Worm (Caenorhabditis elegans) whole organism, late embryonic: ENCODE measurements around the gene H21P03.10.

Experiments used
- C08G9.2 ChIP-seq: sonication (generic microtip); optimal IDR thresholded peaks from 2 replicates; lab custom pipeline; 2016; ENCODE audit warnings: mild to moderate bottlenecking, missing genetic modification characterization, moderate library complexity, missing compliant biosample characterization
- C38D4.7 ChIP-seq: fragments of 200-800 bp; sonication (Bioruptor generic); optimal IDR thresholded peaks from 2 replicates; lab custom pipeline; 2018; ENCODE audit warnings: mild to moderate bottlenecking, missing genetic modification characterization, moderate library complexity, missing compliant biosample characterization
- K02D7.2 ChIP-seq: sonication (generic microtip); optimal IDR thresholded peaks from 2 replicates; lab custom pipeline; 2017; ENCODE audit warnings: mild to moderate bottlenecking, missing genetic modification characterization, missing compliant biosample characterization
- K09A11.1 ChIP-seq: sonication (generic microtip); optimal IDR thresholded peaks from 2 replicates; lab custom pipeline; 2017; ENCODE audit warnings: antibody characterized with exemption, mild to moderate bottlenecking, missing genetic modification characterization, missing compliant biosample characterization; ENCODE audit not compliant: insufficient read depth
- ahr-1 ChIP-seq: sonication (generic microtip); optimal IDR thresholded peaks from 2 replicates; lab custom pipeline; 2016; ENCODE audit warnings: missing genetic modification characterization, missing compliant biosample characterization
- ceh-19 ChIP-seq: fragments of 200-800 bp; sonication (Bioruptor generic); optimal IDR thresholded peaks from 2 replicates; lab custom pipeline; 2018; ENCODE audit warnings: mild to moderate bottlenecking, missing genetic modification characterization, missing compliant biosample characterization
- ceh-2 ChIP-seq: sonication (generic microtip); optimal IDR thresholded peaks from 2 replicates; lab custom pipeline; 2016; ENCODE audit warnings: missing genotype, missing genetic modification characterization, missing compliant biosample characterization
- ceh-22 ChIP-seq: sonication (generic microtip); optimal IDR thresholded peaks from 2 replicates; lab custom pipeline; 2017; ENCODE audit warnings: missing biosample characterization, missing genetic modification characterization
- ceh-31 ChIP-seq: sonication (generic microtip); optimal IDR thresholded peaks from 2 replicates; lab custom pipeline; 2016; ENCODE audit warnings: missing genetic modification characterization, missing compliant biosample characterization
- ceh-48 ChIP-seq: sonication (generic microtip); optimal IDR thresholded peaks from 2 replicates; lab custom pipeline; 2016; ENCODE audit warnings: missing genetic modification characterization, inconsistent platforms, missing compliant biosample characterization
- ceh-6 ChIP-seq: fragments of 200-800 bp; sonication (Bioruptor generic); optimal IDR thresholded peaks from 2 replicates; lab custom pipeline; 2018; ENCODE audit warnings: mild to moderate bottlenecking, missing genetic modification characterization, missing compliant biosample characterization
- ceh-9 ChIP-seq: sonication (generic microtip); optimal IDR thresholded peaks from 2 replicates; lab custom pipeline; 2016; ENCODE audit warnings: mild to moderate bottlenecking, missing genetic modification characterization, inconsistent platforms, missing compliant biosample characterization
- dmd-4 ChIP-seq: sonication (generic microtip); optimal IDR thresholded peaks from 2 replicates; lab custom pipeline; 2016; ENCODE audit warnings: borderline replicate concordance, missing genetic modification characterization, missing compliant biosample characterization
- dve-1 ChIP-seq: sonication (generic microtip); optimal IDR thresholded peaks from 2 replicates; lab custom pipeline; 2017; ENCODE audit warnings: antibody characterized with exemption, mild to moderate bottlenecking, missing genetic modification characterization, missing compliant biosample characterization
- elt-4 ChIP-seq: sonication (generic microtip); optimal IDR thresholded peaks from 2 replicates; lab custom pipeline; 2016; ENCODE audit warnings: missing genetic modification characterization, missing compliant biosample characterization
- ets-4 ChIP-seq: sonication (generic microtip); optimal IDR thresholded peaks from 2 replicates; lab custom pipeline; 2016; ENCODE audit warnings: missing genetic modification characterization, missing compliant biosample characterization
- eyg-1 ChIP-seq: sonication (generic microtip); optimal IDR thresholded peaks from 2 replicates; lab custom pipeline; 2016; ENCODE audit warnings: missing genotype, missing genetic modification characterization, missing compliant biosample characterization
- fkh-10 ChIP-seq: fragments of 150-350 bp; optimal IDR thresholded peaks from 2 replicates; lab custom pipeline; 2014; ENCODE audit warnings: missing biosample characterization, missing genetic modification reagents, missing genetic modification characterization
- gmeb-2 ChIP-seq: sonication (generic microtip); optimal IDR thresholded peaks from 2 replicates; lab custom pipeline; 2016; ENCODE audit warnings: missing genetic modification characterization, inconsistent platforms, missing compliant biosample characterization
- hlh-13 ChIP-seq: fragments of 200-800 bp; sonication (Bioruptor generic); optimal IDR thresholded peaks from 2 replicates; lab custom pipeline; 2018; ENCODE audit warnings: mild to moderate bottlenecking, missing genetic modification characterization, missing compliant biosample characterization
- hlh-6 ChIP-seq: sonication (generic microtip); optimal IDR thresholded peaks from 2 replicates; lab custom pipeline; 2016; ENCODE audit warnings: missing genotype, missing genetic modification characterization, missing compliant biosample characterization
- hlh-8 ChIP-seq: sonication (generic microtip); optimal IDR thresholded peaks from 2 replicates; lab custom pipeline; 2016; ENCODE audit warnings: missing genotype, missing genetic modification characterization, missing compliant biosample characterization
- madf-2 ChIP-seq: sonication (generic microtip); optimal IDR thresholded peaks from 2 replicates; lab custom pipeline; 2017; ENCODE audit warnings: missing genetic modification characterization, missing compliant biosample characterization
- mec-3 ChIP-seq: sonication (generic microtip); optimal IDR thresholded peaks from 2 replicates; lab custom pipeline; 2016; ENCODE audit warnings: borderline replicate concordance, missing genetic modification characterization, missing compliant biosample characterization
- nfya-1 ChIP-seq: sonication (generic microtip); optimal IDR thresholded peaks from 2 replicates; lab custom pipeline; 2017; ENCODE audit warnings: missing genetic modification characterization, mild to moderate bottlenecking, missing compliant biosample characterization, antibody characterized with exemption, moderate library complexity
- nhr-11 ChIP-seq: fragments of 150-350 bp; optimal IDR thresholded peaks from 2 replicates; lab custom pipeline; 2014; ENCODE audit warnings: missing biosample characterization, missing genetic modification characterization
- nhr-232 ChIP-seq: sonication (generic microtip); optimal IDR thresholded peaks from 2 replicates; lab custom pipeline; 2016; ENCODE audit warnings: missing genetic modification characterization, missing compliant biosample characterization
- npax-4 ChIP-seq: sonication (generic microtip); optimal IDR thresholded peaks from 2 replicates; lab custom pipeline; 2016; ENCODE audit warnings: missing genetic modification characterization, missing compliant biosample characterization
- odd-2 ChIP-seq: sonication (generic microtip); optimal IDR thresholded peaks from 2 replicates; lab custom pipeline; 2017; ENCODE audit warnings: antibody characterized with exemption, mild to moderate bottlenecking, missing genetic modification characterization, missing compliant biosample characterization
- pag-3 ChIP-seq: sonication (generic microtip); optimal IDR thresholded peaks from 2 replicates; lab custom pipeline; 2016; ENCODE audit warnings: missing compliant biosample characterization, missing genetic modification characterization, borderline replicate concordance
- pax-1 ChIP-seq: fragments of 150-350 bp; optimal IDR thresholded peaks from 2 replicates; lab custom pipeline; 2014; ENCODE audit warnings: missing biosample characterization, missing genetic modification characterization
- pha-4 ChIP-seq: fragments of 150-350 bp; optimal IDR thresholded peaks from 2 replicates; lab custom pipeline; 2018; ENCODE audit warnings: missing biosample characterization, missing genetic modification reagents, missing genetic modification characterization
- pqm-1 ChIP-seq: sonication (generic microtip); optimal IDR thresholded peaks from 2 replicates; lab custom pipeline; 2016; ENCODE audit warnings: missing genetic modification characterization, missing compliant biosample characterization
- ref-2 ChIP-seq: sonication (generic microtip); optimal IDR thresholded peaks from 2 replicates; lab custom pipeline; 2016; ENCODE audit warnings: missing genetic modification characterization, missing compliant biosample characterization
- rnt-1 ChIP-seq: sonication (generic microtip); optimal IDR thresholded peaks from 2 replicates; lab custom pipeline; 2016; ENCODE audit warnings: missing genetic modification characterization, missing compliant biosample characterization
- sdc-2 ChIP-seq: sonication (generic microtip); optimal IDR thresholded peaks from 2 replicates; lab custom pipeline; 2016; ENCODE audit warnings: missing genotype, missing genetic modification characterization, missing compliant biosample characterization
- sox-2 ChIP-seq: fragments of 200-800 bp; sonication (Bioruptor generic); IDR thresholded peaks from 2 replicates; pipeline ENCODE4 v1.3.6; 2022; ENCODE audit warnings: missing genetic modification reagents, missing genetic modification characterization, missing compliant biosample characterization
- sox-4 ChIP-seq: sonication (generic microtip); optimal IDR thresholded peaks from 2 replicates; lab custom pipeline; 2017; ENCODE audit warnings: mild to moderate bottlenecking, missing genetic modification characterization, inconsistent platforms, missing compliant biosample characterization
- syd-9 ChIP-seq: sonication (generic microtip); optimal IDR thresholded peaks from 2 replicates; lab custom pipeline; 2016; ENCODE audit warnings: mild to moderate bottlenecking, missing genetic modification characterization, moderate library complexity, missing compliant biosample characterization
- unc-42 ChIP-seq: sonication (generic microtip); optimal IDR thresholded peaks from 2 replicates; lab custom pipeline; 2016; ENCODE audit warnings: missing genotype, missing genetic modification characterization, missing compliant biosample characterization
- unc-55 ChIP-seq: sonication (generic microtip); optimal IDR thresholded peaks from 2 replicates; lab custom pipeline; 2017; ENCODE audit warnings: missing biosample characterization, missing genetic modification reagents, missing genetic modification characterization
- unc-86 ChIP-seq: sonication (generic microtip); optimal IDR thresholded peaks from 2 replicates; lab custom pipeline; 2016; ENCODE audit warnings: missing genetic modification characterization, missing compliant biosample characterization
- ztf-16 ChIP-seq: sonication (generic microtip); optimal IDR thresholded peaks from 2 replicates; lab custom pipeline; 2017; ENCODE audit warnings: missing genetic modification characterization, missing compliant biosample characterization

H21P03.10 gene

DNA sequence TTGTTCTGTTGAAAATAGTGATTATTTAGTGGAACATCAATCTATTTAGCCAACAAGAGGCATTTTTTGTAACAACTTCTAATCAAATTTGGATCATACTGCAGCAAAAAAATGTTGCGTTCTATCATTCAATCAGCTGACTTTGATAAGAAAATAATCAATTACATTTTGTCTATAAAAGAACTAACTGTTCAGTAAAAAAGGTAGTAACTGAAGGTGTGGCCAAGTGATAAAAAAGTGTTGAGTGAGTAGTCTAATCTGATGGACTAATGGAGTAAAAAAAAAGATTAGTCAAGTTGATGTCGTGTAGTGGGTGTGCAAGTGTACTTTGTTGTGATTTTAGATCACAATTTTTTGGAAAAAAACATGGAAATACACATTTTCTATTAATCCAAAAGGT, 8.2 kb upstream of the H21P03.10 start:
- TF ChIP-seq dve-1 (tag; lab: Kevin White, UChicago) (no peak), nfya-1 (tag; lab: Kevin White, UChicago) (no peak), madf-2 (tag; lab: Kevin White, UChicago) (no peak), ceh-6 (GFP tag; lab: Kevin White, UChicago) (no peak), npax-4 (tag; lab: Kevin White, UChicago) (no peak), unc-55 (GFP tag; lab: Kevin White, UChicago) (no peak), ets-4 (tag; lab: Kevin White, UChicago) (no peak), ztf-16 (tag; lab: Kevin White, UChicago) (no peak), sox-2 (no peak), pqm-1 (tag; lab: Kevin White, UChicago) (no peak), sdc-2 (tag; lab: Kevin White, UChicago) (no peak), hlh-8 (tag; lab: Kevin White, UChicago) (no peak), K09A11.1 (tag; lab: Kevin White, UChicago) (no peak), ceh-22 (tag; lab: Kevin White, UChicago) (no peak), sox-4 (tag; lab: Kevin White, UChicago) (no peak), mec-3 (no peak), pax-1 (tag; lab: Kevin White, UChicago) (no peak), eyg-1 (tag; lab: Kevin White, UChicago) (no peak), gmeb-2 (tag; lab: Kevin White, UChicago) (no peak), C38D4.7 (GFP tag; lab: Kevin White, UChicago) (no peak)

DNA sequence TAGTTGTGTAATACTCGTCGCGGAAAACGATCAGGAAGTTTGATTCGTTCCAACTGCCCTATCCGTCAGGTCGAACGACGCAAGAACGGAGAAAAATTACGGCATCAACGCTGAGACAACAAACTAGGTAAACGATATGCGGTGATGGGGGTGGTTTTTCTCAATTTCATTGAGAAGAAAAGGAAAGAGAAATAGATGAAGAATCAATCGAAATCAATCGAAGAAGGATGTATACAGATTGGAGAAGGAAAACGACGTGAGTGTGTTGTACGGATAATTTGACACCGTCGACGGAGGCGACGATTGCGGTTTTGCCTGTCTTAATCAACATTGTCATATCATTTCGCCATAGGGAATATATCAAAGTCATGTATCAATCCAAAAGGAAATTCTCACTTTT, 6.6 kb upstream of the H21P03.10 start:
- no peak for TF ChIP-seq nfya-1 (tag; lab: Kevin White, UChicago)
- TF ChIP-seq ceh-9 = no peak
- no peak for TF ChIP-seq dve-1 (tag; lab: Kevin White, UChicago)
- TF ChIP-seq hlh-6 = no peak
- no peak for TF ChIP-seq ceh-2 (tag; lab: Kevin White, UChicago)
- no peak for TF ChIP-seq madf-2 (tag; lab: Kevin White, UChicago)
- no peak for TF ChIP-seq hlh-13 (GFP tag; lab: Kevin White, UChicago)
- TF ChIP-seq npax-4 (tag; lab: Kevin White, UChicago) = no peak
- no peak for TF ChIP-seq pha-4 (tag; lab: Kevin White, UChicago)
- no peak for TF ChIP-seq nhr-232
- no peak for TF ChIP-seq ref-2 (tag; lab: Kevin White, UChicago)
- TF ChIP-seq C08G9.2 (tag; lab: Kevin White, UChicago) = no peak
- no peak for TF ChIP-seq unc-55 (GFP tag; lab: Kevin White, UChicago)

DNA sequence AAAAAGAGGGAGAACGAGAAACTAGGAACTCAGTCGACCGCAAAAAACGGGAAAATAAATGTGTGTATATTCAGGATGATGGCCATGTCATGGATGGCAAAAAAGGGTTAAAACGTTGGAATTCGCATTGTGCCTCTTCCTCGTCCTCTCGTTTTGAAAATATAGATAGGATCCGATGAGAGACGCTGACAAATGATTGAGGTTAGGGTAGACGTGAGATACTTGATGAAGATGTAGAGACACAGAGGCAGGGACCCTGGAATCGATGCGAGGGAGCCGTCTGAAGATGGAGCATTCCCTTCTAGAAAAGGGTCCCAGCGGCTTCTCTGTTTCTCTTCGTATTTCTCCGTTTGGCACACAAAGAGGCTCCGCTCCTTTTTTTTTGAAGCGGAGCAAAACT, 5.6 kb upstream of the H21P03.10 start:
- TF ChIP-seq hlh-8 (tag; lab: Kevin White, UChicago) (no peak), unc-42 (tag; lab: Kevin White, UChicago) (peak; percentile 64), ceh-19 (GFP tag; lab: Kevin White, UChicago) (peak; percentile 14), ceh-31 (peak; percentile 10), ceh-48 (tag; lab: Kevin White, UChicago) (peak; percentile 50), elt-4 (tag; lab: Kevin White, UChicago) (no peak)

DNA sequence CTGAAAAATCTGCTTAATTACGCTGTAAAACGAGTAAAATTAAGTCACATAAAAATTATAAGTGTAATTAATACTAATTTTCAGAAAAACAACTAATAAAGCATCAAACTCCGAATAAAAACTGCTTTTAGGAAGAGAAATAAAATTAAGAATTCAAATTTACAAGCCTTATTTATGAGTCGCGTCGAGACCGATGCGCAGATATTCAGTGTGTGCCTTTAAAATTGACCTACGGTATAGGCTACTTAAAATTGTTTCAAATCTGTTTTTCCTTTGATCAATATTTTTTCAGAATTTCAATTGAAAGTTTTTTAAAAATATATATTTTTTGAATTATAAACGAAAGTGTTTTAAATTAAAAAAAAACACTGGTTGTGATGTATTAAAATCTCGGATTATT, 2.4 kb upstream of the H21P03.10 start, which contains the start of gene sms-1:
Gene sms-1, minus strand, starts transcription at position 6 of the 400 bp plus-strand sequence.
- TF ChIP-seq unc-86 (tag; lab: Kevin White, UChicago) = no peak
- no peak for TF ChIP-seq sox-2
- TF ChIP-seq dve-1 (tag; lab: Kevin White, UChicago) = no peak
- no peak for TF ChIP-seq npax-4 (tag; lab: Kevin White, UChicago)
- TF ChIP-seq pag-3 = no peak
- TF ChIP-seq hlh-6 = no peak
- no peak for TF ChIP-seq ceh-2 (tag; lab: Kevin White, UChicago)
- no peak for TF ChIP-seq fkh-10 (GFP tag; lab: Kevin White, UChicago)
- TF ChIP-seq rnt-1 (tag; lab: Kevin White, UChicago) = no peak
- no peak for TF ChIP-seq C38D4.7 (GFP tag; lab: Kevin White, UChicago)
- no peak for TF ChIP-seq mec-3
- TF ChIP-seq dmd-4 (tag; lab: Kevin White, UChicago) = no peak
- no peak for TF ChIP-seq nhr-11 (tag; lab: Kevin White, UChicago)
- no peak for TF ChIP-seq syd-9 (tag; lab: Kevin White, UChicago)
- TF ChIP-seq pqm-1 (tag; lab: Kevin White, UChicago) = no peak
- no peak for TF ChIP-seq madf-2 (tag; lab: Kevin White, UChicago)
- no peak for TF ChIP-seq eyg-1 (tag; lab: Kevin White, UChicago)
- no peak for TF ChIP-seq K02D7.2 (tag; lab: Kevin White, UChicago)
- no peak for TF ChIP-seq ahr-1 (tag; lab: Kevin White, UChicago)
- no peak for TF ChIP-seq odd-2 (tag; lab: Kevin White, UChicago)
